Worm (Caenorhabditis elegans) whole organism, L3 larva: Measurements from ENCODE around the gene C15H7.4.

Experiments used
- R02D3.7 ChIP-seq: fragments of 150-350 bp; optimal IDR thresholded peaks from 2 replicates; lab custom pipeline; 2014; ENCODE audit warnings: missing biosample characterization, missing genetic modification characterization
- ZK546.5 ChIP-seq: sonication (generic microtip); optimal IDR thresholded peaks from 2 replicates; lab custom pipeline; 2017; ENCODE audit warnings: missing biosample characterization, missing genetic modification characterization
- aly-2 ChIP-seq: fragments of 150-350 bp; optimal IDR thresholded peaks from 2 replicates; lab custom pipeline; 2014; ENCODE audit warnings: missing biosample characterization, missing genetic modification characterization
- ama-1 ChIP-seq: fragments of 150-350 bp; optimal IDR thresholded peaks from 2 replicates; lab custom pipeline; 2018
- ceh-16 ChIP-seq: sonication (generic microtip); optimal IDR thresholded peaks from 2 replicates; lab custom pipeline; 2017; ENCODE audit warnings: missing biosample characterization, missing genetic modification characterization
- ceh-28 ChIP-seq: fragments of 150-350 bp; optimal IDR thresholded peaks from 2 replicates; lab custom pipeline; 2014; ENCODE audit warnings: missing biosample characterization, missing genetic modification reagents, missing genetic modification characterization
- ceh-82 ChIP-seq: fragments of 150-350 bp; optimal IDR thresholded peaks from 2 replicates; lab custom pipeline; 2014; ENCODE audit warnings: missing biosample characterization, missing genetic modification characterization
- ceh-9 ChIP-seq: sonication (generic microtip); optimal IDR thresholded peaks from 2 replicates; lab custom pipeline; 2018; ENCODE audit warnings: missing biosample characterization, missing genetic modification characterization
- daf-12 ChIP-seq: fragments of 150-350 bp; optimal IDR thresholded peaks from 2 replicates; lab custom pipeline; 2014; ENCODE audit warnings: missing biosample characterization, missing genetic modification reagents, missing genetic modification characterization
- egl-5 ChIP-seq: fragments of 150-350 bp; optimal IDR thresholded peaks from 2 replicates; lab custom pipeline; 2017; ENCODE audit warnings: missing biosample characterization, missing genetic modification reagents, missing genetic modification characterization, inconsistent platforms
- elt-1 ChIP-seq: fragments of 150-350 bp; optimal IDR thresholded peaks from 2 replicates; lab custom pipeline; 2014; ENCODE audit warnings: missing biosample characterization, missing genetic modification characterization
- elt-2 ChIP-seq: sonication (generic microtip); optimal IDR thresholded peaks from 2 replicates; lab custom pipeline; 2016; ENCODE audit warnings: missing genetic modification reagents, mild to moderate bottlenecking, missing genetic modification characterization, missing compliant biosample characterization
- elt-3 ChIP-seq, 3 experiments: fragments of 150-350 bp in 1 of 3; sonication (generic microtip) in 2 of 3; optimal IDR thresholded peaks; 2 replicates in 2 of 3; 4 replicates in 1 of 3; lab custom pipeline; 2014 to 2017; ENCODE audit warnings: missing biosample characterization in 3 of 3, missing genetic modification characterization in 3 of 3
- eor-1 ChIP-seq, 2 experiments: fragments of 150-350 bp; optimal IDR thresholded peaks; 2 replicates each; lab custom pipeline; 2014 to 2018; ENCODE audit warnings: missing biosample characterization in 2 of 2, missing genetic modification characterization in 2 of 2
- fkh-2 ChIP-seq: fragments of 150-350 bp; optimal IDR thresholded peaks from 2 replicates; lab custom pipeline; 2014; ENCODE audit warnings: missing biosample characterization, missing genetic modification reagents, missing genetic modification characterization
- fos-1 ChIP-seq: fragments of 150-350 bp; optimal IDR thresholded peaks from 2 replicates; lab custom pipeline; 2014; ENCODE audit warnings: missing biosample characterization, missing genetic modification characterization
- hmg-11 ChIP-seq: sonication (generic microtip); optimal IDR thresholded peaks from 2 replicates; lab custom pipeline; 2016; ENCODE audit warnings: missing genetic modification characterization, missing compliant biosample characterization
- jun-1 ChIP-seq: fragments of 150-350 bp; optimal IDR thresholded peaks from 2 replicates; lab custom pipeline; 2014; ENCODE audit warnings: missing biosample characterization, missing genetic modification reagents, missing genetic modification characterization
- lin-15B ChIP-seq: fragments of 150-350 bp; optimal IDR thresholded peaks from 2 replicates; lab custom pipeline; 2014; ENCODE audit warnings: missing biosample characterization, missing genetic modification characterization
- lsy-12 ChIP-seq: sonication (generic microtip); optimal IDR thresholded peaks from 2 replicates; lab custom pipeline; 2016; ENCODE audit warnings: mild to moderate bottlenecking, missing genetic modification characterization, missing compliant biosample characterization
- mdl-1 ChIP-seq: fragments of 150-350 bp; optimal IDR thresholded peaks from 2 replicates; lab custom pipeline; 2014; ENCODE audit warnings: missing biosample characterization, missing genetic modification characterization
- mml-1 ChIP-seq: fragments of 150-350 bp; sonication (generic microtip); optimal IDR thresholded peaks from 3 replicates; lab custom pipeline; 2014; ENCODE audit warnings: missing biosample characterization, missing genetic modification characterization
- nhr-11 ChIP-seq: fragments of 150-350 bp; optimal IDR thresholded peaks from 2 replicates; lab custom pipeline; 2014; ENCODE audit warnings: missing biosample characterization, missing genetic modification characterization
- nhr-12 ChIP-seq: fragments of 150-350 bp; optimal IDR thresholded peaks from 2 replicates; lab custom pipeline; 2014; ENCODE audit warnings: missing biosample characterization, missing genetic modification characterization
- nhr-23 ChIP-seq: fragments of 150-350 bp; optimal IDR thresholded peaks from 2 replicates; lab custom pipeline; 2014; ENCODE audit warnings: missing biosample characterization, missing genetic modification reagents, missing genetic modification characterization
- nhr-237 ChIP-seq: fragments of 150-350 bp; optimal IDR thresholded peaks from 2 replicates; lab custom pipeline; 2014; ENCODE audit warnings: missing biosample characterization, missing genetic modification characterization
- nhr-25 ChIP-seq: sonication (generic microtip); optimal IDR thresholded peaks from 2 replicates; lab custom pipeline; 2017; ENCODE audit warnings: missing biosample characterization, missing genetic modification characterization
- nhr-28 ChIP-seq: fragments of 150-350 bp; optimal IDR thresholded peaks from 2 replicates; lab custom pipeline; 2014; ENCODE audit warnings: missing biosample characterization, missing genetic modification characterization
- nhr-43 ChIP-seq: sonication (generic microtip); optimal IDR thresholded peaks from 2 replicates; lab custom pipeline; 2016; ENCODE audit warnings: mild to moderate bottlenecking, missing genetic modification characterization, missing compliant biosample characterization; ENCODE audit not compliant: poor library complexity, severe bottlenecking
- nhr-67 ChIP-seq: fragments of 150-350 bp; optimal IDR thresholded peaks from 2 replicates; lab custom pipeline; 2014; ENCODE audit warnings: missing biosample characterization, missing genetic modification characterization
- pha-4 ChIP-seq: fragments of 150-350 bp; optimal IDR thresholded peaks from 2 replicates; lab custom pipeline; 2014; ENCODE audit warnings: missing biosample characterization, missing genetic modification reagents, missing genetic modification characterization
- pqm-1 ChIP-seq: fragments of 150-350 bp; optimal IDR thresholded peaks from 2 replicates; lab custom pipeline; 2017; ENCODE audit warnings: missing biosample characterization, missing genetic modification characterization, inconsistent platforms
- sea-2 ChIP-seq: fragments of 150-350 bp; sonication (generic microtip); optimal IDR thresholded peaks from 4 replicates; lab custom pipeline; 2014; ENCODE audit warnings: missing biosample characterization, missing genetic modification reagents, missing genetic modification characterization
- snpc-4 ChIP-seq: fragments of 150-350 bp; optimal IDR thresholded peaks from 2 replicates; lab custom pipeline; 2014; ENCODE audit warnings: missing biosample characterization, missing genetic modification characterization
- tbx-2 ChIP-seq: sonication (generic microtip); optimal IDR thresholded peaks from 2 replicates; lab custom pipeline; 2016; ENCODE audit warnings: mild to moderate bottlenecking, missing genetic modification characterization, missing compliant biosample characterization
- unc-39 ChIP-seq: sonication (generic microtip); optimal IDR thresholded peaks from 4 replicates; lab custom pipeline; 2017; ENCODE audit warnings: missing biosample characterization, missing genetic modification characterization
- unc-62 ChIP-seq: fragments of 150-350 bp; sonication (generic microtip); optimal IDR thresholded peaks from 4 replicates; lab custom pipeline; 2014; ENCODE audit warnings: missing biosample characterization, missing genetic modification reagents, missing genetic modification characterization
- zag-1 ChIP-seq: fragments of 150-350 bp; optimal IDR thresholded peaks from 2 replicates; lab custom pipeline; 2014; ENCODE audit warnings: missing biosample characterization, missing genetic modification characterization
- ztf-11 ChIP-seq: fragments of 150-350 bp; optimal IDR thresholded peaks from 2 replicates; lab custom pipeline; 2014; ENCODE audit warnings: missing biosample characterization, missing genetic modification characterization
- ztf-4 ChIP-seq: fragments of 150-350 bp; optimal IDR thresholded peaks from 2 replicates; lab custom pipeline; 2014; ENCODE audit warnings: missing biosample characterization, missing genetic modification characterization

The C15H7.4 gene

ce11 chrIII:9642110-9642509, 13.6 kb downstream of the C15H7.4 start:
- TF ChIP-seq nhr-23 (tag; lab: Kevin White, UChicago) (peak; percentile 16), nhr-25 (no peak)

- no peak for TF ChIP-seq mdl-1 (tag; lab: Kevin White, UChicago)
- TF ChIP-seq lin-15B (tag; lab: Kevin White, UChicago): no peak
- no peak for TF ChIP-seq elt-2
- no peak for TF ChIP-seq sea-2 (GFP tag; lab: Kevin White, UChicago)
- no peak for TF ChIP-seq tbx-2
- peak; percentile 30 for TF ChIP-seq nhr-23 (tag; lab: Kevin White, UChicago)
- no peak for TF ChIP-seq nhr-12
- TF ChIP-seq nhr-25: no peak
- no peak for TF ChIP-seq daf-12 (tag; lab: Kevin White, UChicago)
These were observed 16.2 kb downstream of the C15H7.4 start for ce11 chrIII:9639281-9640050.

- TF ChIP-seq ztf-4 (tag; lab: Kevin White, UChicago) (no peak), eor-1 (tag; optimal IDR thresholded peaks at IDR 0.05; lab: Kevin White, UChicago) (no peak), pqm-1 (tag; lab: Kevin White, UChicago) (peak; percentile 97), elt-2 (peak; percentile 94), pha-4 (peak; percentile 9), jun-1 (tag; lab: Kevin White, UChicago) (peak; percentile 6), nhr-43 (tag; lab: Kevin White, UChicago) (no peak)
- TF ChIP-seq, all 47 proteins: peak for 4
These were observed 17.4 kb downstream of the C15H7.4 start for ce11 chrIII:9638159-9638754.

- TF ChIP-seq fos-1 (tag; lab: Kevin White, UChicago): no peak
- no peak for TF ChIP-seq nhr-237 (tag; lab: Kevin White, UChicago)
- no peak for TF ChIP-seq pha-4
- no peak for TF ChIP-seq unc-62 (GFP tag; lab: Kevin White, UChicago)
These were observed 18.7 kb downstream of the C15H7.4 start, which contains the start of gene gei-13 for ce11 chrIII:9637016-9637415. TSS of gene gei-13 (minus strand) at chrIII:9637116.

ce11 chrIII:9631117-9631655, 24.5 kb downstream of the C15H7.4 start, which contains the start of gene ubc-7:
TSS of gene ubc-7 (minus strand) at chrIII:9631167.
- no peak for TF ChIP-seq ztf-11
- peak; percentile 36 for TF ChIP-seq lsy-12
- TF ChIP-seq elt-3 (tag; optimal IDR thresholded peaks at IDR 0.05; lab: Kevin White, UChicago): no peak
- peak; percentile 35 for TF ChIP-seq jun-1 (tag; lab: Kevin White, UChicago)
- no peak for TF ChIP-seq nhr-67 (tag; lab: Kevin White, UChicago)
- no peak for TF ChIP-seq ztf-4 (tag; lab: Kevin White, UChicago)
- TF ChIP-seq nhr-23 (tag; lab: Kevin White, UChicago): peak; percentile 92
- TF ChIP-seq nhr-11: no peak
- TF ChIP-seq eor-1 (tag; optimal IDR thresholded peaks at IDR 0.05; lab: Kevin White, UChicago): no peak
- TF ChIP-seq ceh-9 (tag; lab: Kevin White, UChicago): no peak
- peak; percentile 62 for TF ChIP-seq nhr-43 (tag; lab: Kevin White, UChicago)
- TF ChIP-seq zag-1 (tag; lab: Kevin White, UChicago): no peak
- TF ChIP-seq unc-62 (GFP tag; lab: Kevin White, UChicago): no peak
- no peak for TF ChIP-seq pqm-1 (tag; lab: Kevin White, UChicago)
- peak; percentile 5 for TF ChIP-seq tbx-2
- peak; percentile 95 for TF ChIP-seq egl-5 (tag; lab: Kevin White, UChicago)
- peak; percentile 26 for TF ChIP-seq R02D3.7 (tag; lab: Kevin White, UChicago)
- TF ChIP-seq elt-1 (tag; lab: Kevin White, UChicago): peak; percentile 12
- TF ChIP-seq fos-1 (tag; lab: Kevin White, UChicago): no peak
- TF ChIP-seq lin-15B (tag; lab: Kevin White, UChicago): peak; percentile 87
- peak; percentile 57 for TF ChIP-seq ceh-82 (tag; lab: Kevin White, UChicago)
- no peak for TF ChIP-seq fkh-2
- no peak for TF ChIP-seq aly-2
- TF ChIP-seq snpc-4 (tag; lab: Kevin White, UChicago): peak; percentile 57
- no peak for TF ChIP-seq ama-1 (lab: Kevin White, UChicago)
- TF ChIP-seq ZK546.5: no peak
- TF ChIP-seq nhr-25: peak; percentile 69
- no peak for TF ChIP-seq nhr-12
- TF ChIP-seq pha-4: peak; percentile 95
- TF ChIP-seq ceh-28 (tag; lab: Kevin White, UChicago): peak; percentile 47
- peak; percentile 51 for TF ChIP-seq mdl-1 (tag; lab: Kevin White, UChicago)
- TF ChIP-seq nhr-28: no peak
- no peak for TF ChIP-seq unc-39 (tag; lab: Kevin White, UChicago)
- TF ChIP-seq mml-1 (tag; lab: Kevin White, UChicago): no peak
- no peak for TF ChIP-seq daf-12 (tag; lab: Kevin White, UChicago)
- TF ChIP-seq ceh-16 (tag; lab: Kevin White, UChicago): no peak
- TF ChIP-seq hmg-11: peak; percentile 76
- no peak for TF ChIP-seq nhr-237 (tag; lab: Kevin White, UChicago)
- TF ChIP-seq elt-2: peak; percentile 47
